Worm (Caenorhabditis elegans): Measurements from ENCODE around the gene nduv-2.

The nduv-2 gene

ce11 chrV:13620676-13621075, 4.7 kb downstream of the nduv-2 start, which contains the start of gene F53F4.15:
Gene F53F4.15 (plus strand): TSS chrV:13620976.
- TF ChIP-seq nhr-76 (tag; optimal IDR thresholded peaks at IDR 0.05) (no peak), T26A8.4 (GFP tag; IDR thresholded peaks at IDR 0.05) (no peak), daf-12 (tag; optimal IDR thresholded peaks at IDR 0.05) (no peak), fkh-10 (GFP tag; optimal IDR thresholded peaks at IDR 0.05) (no peak), lin-15B (tag; optimal IDR thresholded peaks at IDR 0.05) (no peak), nhr-77 (tag; optimal IDR thresholded peaks at IDR 0.05) (no peak), zag-1 (tag; optimal IDR thresholded peaks at IDR 0.05) (no peak), lin-13 (GFP tag; optimal IDR thresholded peaks at IDR 0.05) (no peak), dpl-1 (GFP tag; optimal IDR thresholded peaks at IDR 0.05) (no peak), madf-5 (GFP tag; IDR thresholded peaks at IDR 0.05) (no peak), nhr-48 (tag; optimal IDR thresholded peaks at IDR 0.05) (no peak), madf-9 (GFP tag; conservative IDR thresholded peaks at IDR 0.05) (no peak)

ce11 chrV:13619752-13620151, 5.6 kb downstream of the nduv-2 start, which contains the start of gene srd-11:
Gene srd-11 (minus strand): TSS chrV:13619852.
- TF ChIP-seq mep-1 (tag; optimal IDR thresholded peaks at IDR 0.05) (no peak), T26A8.4 (GFP tag; IDR thresholded peaks at IDR 0.05) (no peak), ztf-11 (tag; optimal IDR thresholded peaks at IDR 0.05) (no peak)

- TF ChIP-seq lir-3 (tag; optimal IDR thresholded peaks at IDR 0.05) (no peak), daf-8 (GFP tag; IDR thresholded peaks at IDR 0.05) (no peak), Y75B8A.6 (GFP tag; IDR thresholded peaks at IDR 0.05) (no peak), lin-29 (GFP tag; IDR thresholded peaks at IDR 0.05) (no peak), skn-1 (tag; optimal IDR thresholded peaks at IDR 0.05) (no peak), ZK337.2 (GFP tag; IDR thresholded peaks at IDR 0.05) (no peak), set-16 (GFP tag; IDR thresholded peaks at IDR 0.05) (no peak), sdz-12 (GFP tag; optimal IDR thresholded peaks at IDR 0.05) (no peak), lim-7 (GFP tag; IDR thresholded peaks at IDR 0.05) (no peak), ceh-62 (tag; optimal IDR thresholded peaks at IDR 0.05) (no peak), cey-2 (tag; optimal IDR thresholded peaks at IDR 0.05; ENCODE audit: borderline replicate concordance, insufficient read depth) (no peak), gei-8 (GFP tag; optimal IDR thresholded peaks at IDR 0.05) (no peak), unc-130 (GFP tag; optimal IDR thresholded peaks at IDR 0.05) (no peak), ama-1 (optimal IDR thresholded peaks at IDR 0.05) (no peak), lin-38 (GFP tag; IDR thresholded peaks at IDR 0.05) (no peak), ceh-20 (GFP tag; IDR thresholded peaks at IDR 0.05) (no peak), tra-1 (GFP tag; IDR thresholded peaks at IDR 0.05) (no peak), spr-1 (tag; optimal IDR thresholded peaks at IDR 0.05) (no peak), R02D3.7 (tag; optimal IDR thresholded peaks at IDR 0.05) (no peak), lsy-2 (tag; optimal IDR thresholded peaks at IDR 0.05) (no peak)
Measured at ce11 chrV:13613870-13614269, 11.5 kb downstream of the nduv-2 start, which contains the start of gene F53F4.7. Gene F53F4.7 (minus strand): TSS chrV:13613970.

- TF ChIP-seq ama-1 (optimal IDR thresholded peaks at IDR 0.05): no peak
- TF ChIP-seq madf-9 (GFP tag; conservative IDR thresholded peaks at IDR 0.05): no peak
- TF ChIP-seq rbr-2 (tag; optimal IDR thresholded peaks at IDR 0.05): no peak
- TF ChIP-seq skn-1 (tag; optimal IDR thresholded peaks at IDR 0.05): no peak
- no peak for TF ChIP-seq aly-2 (tag; optimal IDR thresholded peaks at IDR 0.05)
- TF ChIP-seq lin-38 (GFP tag; IDR thresholded peaks at IDR 0.05): no peak
- no peak for TF ChIP-seq unc-62 (GFP tag; optimal IDR thresholded peaks at IDR 0.05 in 1 of 2)
- TF ChIP-seq unc-62 (tag; optimal IDR thresholded peaks at IDR 0.05): no peak
- no peak for TF ChIP-seq T20F7.1 (GFP tag; optimal IDR thresholded peaks at IDR 0.05)
- TF ChIP-seq ceh-28 (tag; optimal IDR thresholded peaks at IDR 0.05): no peak
- no peak for TF ChIP-seq lin-13 (GFP tag; optimal IDR thresholded peaks at IDR 0.05)
- no peak for TF ChIP-seq ces-1 (GFP tag; optimal IDR thresholded peaks at IDR 0.05)
- TF ChIP-seq saeg-2 (GFP tag; IDR thresholded peaks at IDR 0.05): no peak
- TF ChIP-seq dmd-8 (GFP tag; IDR thresholded peaks at IDR 0.05): no peak
- TF ChIP-seq vab-7 (GFP tag; IDR thresholded peaks at IDR 0.05): no peak
- no peak for TF ChIP-seq egl-43 (GFP tag; IDR thresholded peaks at IDR 0.05)
Measured at ce11 chrV:13611782-13612181, 13.6 kb downstream of the nduv-2 start, which contains the start of gene spig-9. Gene spig-9 (minus strand): TSS chrV:13611882.

Data from whole organism, L4 larva.